Worm (Caenorhabditis elegans) whole organism, mixed stage, embryonic: ENCODE results near the gene C05C12.1.

Source experiments
- M03D4.4 ChIP-seq: sonication (generic microtip); optimal IDR thresholded peaks from 2 replicates; lab custom pipeline; 2017; ENCODE audit warnings: mild to moderate bottlenecking, missing genetic modification characterization, missing compliant biosample characterization
- bed-3 ChIP-seq: fragments of 200-800 bp; sonication (Bioruptor generic); optimal IDR thresholded peaks from 3 replicates; lab custom pipeline; 2018; ENCODE audit warnings: mild to moderate bottlenecking, missing genetic modification characterization, moderate library complexity, missing compliant biosample characterization
- blmp-1 ChIP-seq: fragments of 150-350 bp; optimal IDR thresholded peaks from 2 replicates; lab custom pipeline; 2014; ENCODE audit warnings: missing biosample characterization, missing genetic modification characterization
- ceh-39 ChIP-seq: fragments of 150-350 bp; optimal IDR thresholded peaks from 2 replicates; lab custom pipeline; 2014; ENCODE audit warnings: missing biosample characterization, missing genetic modification characterization
- ceh-43 ChIP-seq: fragments of 200-800 bp; sonication (Bioruptor generic); optimal IDR thresholded peaks from 2 replicates; lab custom pipeline; 2018; ENCODE audit warnings: mild to moderate bottlenecking, missing genetic modification characterization, moderate library complexity, missing compliant biosample characterization
- ceh-83 ChIP-seq: fragments of 200-800 bp; sonication (Bioruptor generic); optimal IDR thresholded peaks from 2 replicates; lab custom pipeline; 2018; ENCODE audit warnings: mild to moderate bottlenecking, missing genetic modification characterization, missing compliant biosample characterization
- cnd-1 ChIP-seq: fragments of 200-800 bp; sonication (Bioruptor generic); optimal IDR thresholded peaks from 2 replicates; lab custom pipeline; 2018; ENCODE audit warnings: mild to moderate bottlenecking, missing genetic modification characterization, missing compliant biosample characterization
- drap-1 ChIP-seq: fragments of 200-800 bp; sonication (Bioruptor generic); optimal IDR thresholded peaks from 3 replicates; lab custom pipeline; 2018; ENCODE audit warnings: mild to moderate bottlenecking, missing genetic modification characterization, missing compliant biosample characterization
- elt-1 ChIP-seq: sonication (generic microtip); optimal IDR thresholded peaks from 2 replicates; lab custom pipeline; 2017; ENCODE audit warnings: missing genetic modification characterization, mild to moderate bottlenecking, missing compliant biosample characterization, antibody characterized with exemption, moderate library complexity, borderline replicate concordance; ENCODE audit not compliant: insufficient read depth
- elt-3 ChIP-seq: fragments of 150-350 bp; optimal IDR thresholded peaks from 2 replicates; lab custom pipeline; 2014; ENCODE audit warnings: missing biosample characterization, missing genetic modification characterization
- ham-2 ChIP-seq: fragments of 200-800 bp; sonication (Bioruptor generic); optimal IDR thresholded peaks from 2 replicates; lab custom pipeline; 2018; ENCODE audit warnings: mild to moderate bottlenecking, missing genetic modification characterization, missing compliant biosample characterization
- lin-13 ChIP-seq: fragments of 150-350 bp; optimal IDR thresholded peaks from 2 replicates; lab custom pipeline; 2014; ENCODE audit warnings: missing biosample characterization, missing genetic modification characterization
- lin-32 ChIP-seq: fragments of 200-800 bp; sonication (Bioruptor generic); optimal IDR thresholded peaks from 2 replicates; lab custom pipeline; 2018; ENCODE audit warnings: mild to moderate bottlenecking, missing genetic modification characterization, missing compliant biosample characterization
- lsy-2 ChIP-seq: fragments of 150-350 bp; optimal IDR thresholded peaks from 2 replicates; lab custom pipeline; 2014; ENCODE audit warnings: missing biosample characterization, missing genetic modification characterization
- mab-5 ChIP-seq: fragments of 150-350 bp; optimal IDR thresholded peaks from 2 replicates; lab custom pipeline; 2014; ENCODE audit warnings: missing biosample characterization, missing genetic modification characterization
- mep-1 ChIP-seq: fragments of 150-350 bp; optimal IDR thresholded peaks from 2 replicates; lab custom pipeline; 2017; ENCODE audit warnings: missing biosample characterization, missing genetic modification reagents, missing genetic modification characterization, inconsistent platforms
- mls-2 ChIP-seq: sonication (generic microtip); optimal IDR thresholded peaks from 2 replicates; lab custom pipeline; 2016; ENCODE audit warnings: mild to moderate bottlenecking, missing genetic modification characterization, moderate library complexity, missing compliant biosample characterization
- nhr-12 ChIP-seq: fragments of 150-350 bp; optimal IDR thresholded peaks from 2 replicates; lab custom pipeline; 2014; ENCODE audit warnings: missing biosample characterization, missing genetic modification characterization
- nhr-2 ChIP-seq: fragments of 150-350 bp; optimal IDR thresholded peaks from 2 replicates; lab custom pipeline; 2014; ENCODE audit warnings: missing biosample characterization, missing genetic modification characterization
- nhr-237 ChIP-seq: fragments of 150-350 bp; optimal IDR thresholded peaks from 2 replicates; lab custom pipeline; 2014; ENCODE audit warnings: missing biosample characterization, missing genetic modification characterization
- nhr-28 ChIP-seq: fragments of 150-350 bp; optimal IDR thresholded peaks from 2 replicates; lab custom pipeline; 2014; ENCODE audit warnings: missing biosample characterization, missing genetic modification characterization
- nhr-76 ChIP-seq: sonication (generic microtip); optimal IDR thresholded peaks from 2 replicates; lab custom pipeline; 2017; ENCODE audit warnings: missing biosample characterization, missing genetic modification characterization
- pha-4 ChIP-seq: fragments of 150-350 bp; optimal IDR thresholded peaks from 2 replicates; lab custom pipeline; 2018; ENCODE audit warnings: missing biosample characterization, missing genetic modification reagents, missing genetic modification characterization
- sem-2 ChIP-seq: fragments of 200-800 bp; sonication (Bioruptor generic); optimal IDR thresholded peaks from 2 replicates; lab custom pipeline; 2018; ENCODE audit warnings: mild to moderate bottlenecking, missing genetic modification characterization, missing compliant biosample characterization
- snpc-4 ChIP-seq: fragments of 150-350 bp; optimal IDR thresholded peaks from 2 replicates; lab custom pipeline; 2014; ENCODE audit warnings: missing biosample characterization, missing genetic modification characterization
- sptf-1 ChIP-seq: sonication (generic microtip); optimal IDR thresholded peaks from 2 replicates; lab custom pipeline; 2017; ENCODE audit warnings: mild to moderate bottlenecking, missing genetic modification characterization, moderate library complexity, missing compliant biosample characterization
- tbx-8 ChIP-seq: fragments of 200-800 bp; sonication (Bioruptor generic); optimal IDR thresholded peaks from 2 replicates; lab custom pipeline; 2018; ENCODE audit warnings: mild to moderate bottlenecking, missing genetic modification characterization, moderate library complexity, missing compliant biosample characterization
- unc-120 ChIP-seq: sonication (generic microtip); optimal IDR thresholded peaks from 2 replicates; lab custom pipeline; 2017; ENCODE audit warnings: missing genetic modification characterization, missing compliant biosample characterization; ENCODE audit not compliant: poor library complexity, severe bottlenecking
- unc-39 ChIP-seq: fragments of 150-350 bp; optimal IDR thresholded peaks from 2 replicates; lab custom pipeline; 2014; ENCODE audit warnings: missing biosample characterization, missing genetic modification characterization
- unc-62 ChIP-seq: fragments of 150-350 bp; optimal IDR thresholded peaks from 2 replicates; lab custom pipeline; 2014; ENCODE audit warnings: missing biosample characterization, missing genetic modification reagents, missing genetic modification characterization
- zip-8 ChIP-seq: fragments of 150-350 bp; optimal IDR thresholded peaks from 2 replicates; lab custom pipeline; 2014; ENCODE audit warnings: missing biosample characterization, missing genetic modification characterization
- ztf-11 ChIP-seq: fragments of 150-350 bp; optimal IDR thresholded peaks from 2 replicates; lab custom pipeline; 2014; ENCODE audit warnings: missing biosample characterization, missing genetic modification characterization

Gene C05C12.1

DNA sequence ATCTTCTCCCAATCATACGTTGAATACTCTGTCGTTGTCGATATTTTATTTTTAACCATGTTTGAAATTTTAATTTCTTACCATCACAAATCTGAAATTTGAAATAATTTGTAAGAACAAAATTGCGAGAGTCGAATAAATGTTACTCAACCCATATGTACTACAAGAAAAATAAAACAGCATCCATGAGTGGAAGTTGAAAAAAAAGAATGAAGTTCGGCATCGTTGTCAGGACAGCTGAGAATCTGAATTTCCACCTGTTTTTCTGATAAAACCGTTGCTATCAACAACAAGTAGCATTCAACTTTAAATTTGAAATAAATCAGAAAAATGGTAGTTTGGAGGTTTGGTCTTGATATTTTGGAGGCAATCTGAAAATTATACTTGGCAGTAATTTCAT is 29.9 kb upstream of the C05C12.1 start, which contains the start of gene C29F4.3:
Gene C29F4.3 (minus strand): TSS at position 101 of the 400 bp plus-strand sequence.
- TF ChIP-seq M03D4.4: no peak
- no peak for TF ChIP-seq zip-8
- TF ChIP-seq mab-5 (tag; lab: Kevin White, UChicago): no peak
- no peak for TF ChIP-seq mls-2 (tag; lab: Kevin White, UChicago)
- no peak for TF ChIP-seq lsy-2 (tag; lab: Kevin White, UChicago)
- TF ChIP-seq nhr-237 (tag; lab: Kevin White, UChicago): no peak
- no peak for TF ChIP-seq elt-1 (tag; lab: Kevin White, UChicago)
- no peak for TF ChIP-seq sem-2 (GFP tag; lab: Kevin White, UChicago)
- TF ChIP-seq elt-3 (tag; lab: Kevin White, UChicago): no peak
- TF ChIP-seq ztf-11 (tag; lab: Kevin White, UChicago): no peak
- TF ChIP-seq tbx-8 (GFP tag; lab: Kevin White, UChicago): no peak
- TF ChIP-seq nhr-76 (tag; lab: Kevin White, UChicago): no peak
- TF ChIP-seq pha-4 (tag; lab: Kevin White, UChicago): no peak
- no peak for TF ChIP-seq ham-2 (GFP tag; lab: Kevin White, UChicago)
- TF ChIP-seq nhr-2 (tag; lab: Kevin White, UChicago): no peak
- TF ChIP-seq unc-62: no peak
- TF ChIP-seq nhr-12: no peak
- TF ChIP-seq unc-39 (tag; lab: Kevin White, UChicago): no peak
- no peak for TF ChIP-seq drap-1
- TF ChIP-seq snpc-4: no peak

DNA sequence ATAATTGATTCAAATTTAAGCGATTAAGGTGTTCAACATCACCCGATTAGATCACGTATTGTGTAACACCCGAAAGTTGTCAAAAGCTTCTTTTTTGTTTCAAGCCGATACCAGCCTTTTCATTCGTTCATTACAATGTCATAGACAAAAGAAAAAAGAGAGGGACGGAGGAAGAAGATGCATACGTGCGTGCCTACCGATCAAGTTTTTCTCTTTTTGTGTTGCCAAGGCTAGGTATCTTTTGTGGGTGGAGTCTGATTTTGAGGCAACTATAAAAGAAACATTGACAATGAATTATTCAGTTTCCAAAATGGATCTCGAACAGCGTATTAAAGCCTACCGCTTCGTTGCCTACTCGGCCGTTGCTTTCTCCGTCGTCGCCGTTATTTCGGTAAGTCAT is 28.6 kb upstream of the C05C12.1 start, which contains the start of gene col-125:
Gene col-125 (plus strand): TSS at position 301 of the 400 bp plus-strand sequence.
- TF ChIP-seq unc-120 (tag; lab: Kevin White, UChicago): no peak
- no peak for TF ChIP-seq bed-3 (GFP tag; lab: Kevin White, UChicago)
- TF ChIP-seq mab-5 (tag; lab: Kevin White, UChicago): no peak
- TF ChIP-seq cnd-1: no peak
- TF ChIP-seq snpc-4: no peak
- TF ChIP-seq sptf-1 (tag; lab: Kevin White, UChicago): no peak
- TF ChIP-seq drap-1: no peak
- TF ChIP-seq M03D4.4: no peak
- TF ChIP-seq zip-8: no peak
- TF ChIP-seq, all 35 proteins: peak for 0

DNA sequence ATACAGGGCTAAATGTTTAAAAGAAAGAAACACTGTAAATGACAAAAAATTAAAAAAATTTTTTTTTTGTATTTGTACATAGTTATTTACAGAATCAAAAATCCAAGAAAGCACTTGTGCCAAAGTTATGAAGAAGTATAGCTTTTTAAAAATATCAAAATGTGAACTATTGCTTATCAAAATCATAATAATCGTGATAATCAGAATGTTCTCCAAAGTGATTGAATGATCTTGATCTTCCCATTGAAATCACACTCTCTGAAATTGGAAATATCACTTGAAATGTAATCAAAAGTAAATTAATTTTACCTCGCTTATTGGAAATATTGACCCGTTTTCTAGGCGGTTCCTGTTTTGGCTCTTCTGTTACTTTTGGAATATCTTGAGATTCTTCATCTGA is 27.2 kb upstream of the C05C12.1 start:
- TF ChIP-seq nhr-237 (tag; lab: Kevin White, UChicago): no peak
- no peak for TF ChIP-seq elt-1 (tag; lab: Kevin White, UChicago)
- no peak for TF ChIP-seq mep-1 (tag; lab: Kevin White, UChicago)
- TF ChIP-seq ceh-43 (GFP tag; lab: Kevin White, UChicago): no peak
- no peak for TF ChIP-seq elt-3 (tag; lab: Kevin White, UChicago)
- TF ChIP-seq ceh-83 (GFP tag; lab: Kevin White, UChicago): no peak
- TF ChIP-seq lin-13 (tag; lab: Kevin White, UChicago): no peak
- no peak for TF ChIP-seq mls-2 (tag; lab: Kevin White, UChicago)
- no peak for TF ChIP-seq tbx-8 (GFP tag; lab: Kevin White, UChicago)
- TF ChIP-seq nhr-12: no peak
- no peak for TF ChIP-seq drap-1
- TF ChIP-seq nhr-2 (tag; lab: Kevin White, UChicago): no peak
- TF ChIP-seq lin-32: no peak
- TF ChIP-seq pha-4 (tag; lab: Kevin White, UChicago): no peak
- TF ChIP-seq blmp-1: no peak
- TF ChIP-seq M03D4.4: no peak
- TF ChIP-seq nhr-76 (tag; lab: Kevin White, UChicago): no peak
- no peak for TF ChIP-seq ceh-39

DNA sequence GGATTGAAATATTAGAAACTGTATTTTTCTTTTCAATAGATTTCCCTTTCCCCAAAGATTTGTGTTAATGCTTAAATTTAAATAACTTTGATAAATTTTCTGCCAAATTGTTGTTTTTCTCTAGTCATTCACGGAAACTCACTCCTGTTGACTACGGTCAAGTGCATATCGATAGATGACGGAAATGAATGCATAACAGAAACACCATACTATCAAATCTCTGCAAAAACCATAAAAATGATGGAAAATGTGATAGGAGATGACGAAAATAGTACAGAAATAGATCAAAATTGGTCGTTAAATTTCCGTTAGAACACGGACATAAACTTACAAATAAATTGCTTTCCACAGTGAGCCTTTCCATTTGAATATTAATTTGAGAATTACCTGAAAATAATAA is 24.8 kb upstream of the C05C12.1 start:
- TF ChIP-seq mep-1 (tag; lab: Kevin White, UChicago) (no peak), ceh-39 (no peak), lin-13 (tag; lab: Kevin White, UChicago) (no peak), lsy-2 (tag; lab: Kevin White, UChicago) (no peak), nhr-2 (tag; lab: Kevin White, UChicago) (no peak), mab-5 (tag; lab: Kevin White, UChicago) (no peak), unc-62 (no peak), nhr-76 (tag; lab: Kevin White, UChicago) (no peak), cnd-1 (no peak), sem-2 (GFP tag; lab: Kevin White, UChicago) (no peak), nhr-237 (tag; lab: Kevin White, UChicago) (no peak), mls-2 (tag; lab: Kevin White, UChicago) (no peak), M03D4.4 (no peak), ham-2 (GFP tag; lab: Kevin White, UChicago) (no peak), blmp-1 (no peak), unc-39 (tag; lab: Kevin White, UChicago) (no peak), nhr-28 (tag; lab: Kevin White, UChicago) (no peak)
